Worm (Caenorhabditis elegans) whole organism, L4/young adult: ENCODE results near the gene nspb-3.

Experiments
- W03F9.2 ChIP-seq: fragments of 150-350 bp; optimal IDR thresholded peaks from 2 replicates; lab custom pipeline; 2014; ENCODE audit warnings: missing biosample characterization, missing genetic modification characterization
- dao-5 ChIP-seq: sonication (generic microtip); optimal IDR thresholded peaks from 2 replicates; lab custom pipeline; 2016; ENCODE audit warnings: missing genotype, missing genetic modification characterization, moderate library complexity, missing compliant biosample characterization
- him-1 ChIP-seq: sonication (generic microtip); optimal IDR thresholded peaks from 2 replicates; lab custom pipeline; 2016; ENCODE audit warnings: missing genotype, missing genetic modification reagents, missing genetic modification characterization, missing compliant biosample characterization

DNA sequence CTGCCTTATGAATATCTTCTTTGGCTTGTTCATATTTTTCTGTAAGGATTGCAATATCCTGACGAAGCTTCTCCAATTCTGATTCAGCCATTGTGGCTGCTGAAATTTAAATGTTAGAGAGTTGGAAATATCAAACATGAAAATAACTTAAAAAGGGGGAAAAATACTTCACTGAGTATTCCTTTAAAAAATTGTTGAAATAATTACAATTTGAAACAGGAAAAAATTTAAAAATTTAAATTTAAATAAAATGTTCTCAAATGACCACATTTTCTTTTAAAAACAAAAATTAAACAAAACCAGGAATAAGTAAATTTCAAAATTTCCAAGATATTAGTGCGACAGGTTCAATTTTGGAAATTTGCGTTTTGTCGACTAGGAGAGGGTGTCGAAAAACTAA is 22.5 kb downstream of the nspb-3 start, which contains the start of gene bicd-1:
- TF ChIP-seq him-1 (tag; lab: Kevin White, UChicago), result no peak
- TF ChIP-seq dao-5 (tag; lab: Kevin White, UChicago), result no peak
- no peak for TF ChIP-seq W03F9.2 (tag; lab: Kevin White, UChicago)
